Fruit fly (Drosophila melanogaster) whole organism, adult: ENCODE results near the gene CG42727.
A peak's percentile ranks its signal among the peaks of the same experiment; 100 is the strongest.

ENCODE experiments used
- CG11617 ChIP-seq: fragments of 200-800 bp; sonication (Bioruptor generic); optimal IDR thresholded peaks from 2 replicates; lab custom pipeline; 2017; ENCODE audit warnings: mild to moderate bottlenecking, missing biosample characterization, missing genetic modification reagents, missing genetic modification characterization
- CG12768 ChIP-seq: fragments of 200-800 bp; sonication (Bioruptor generic); optimal IDR thresholded peaks from 2 replicates; lab custom pipeline; 2017; ENCODE audit warnings: missing biosample characterization, missing genetic modification characterization, mild to moderate bottlenecking, moderate library complexity, missing genetic modification reagents
- CG14711 ChIP-seq: fragments of 200-800 bp; sonication (Bioruptor generic); optimal IDR thresholded peaks from 2 replicates; lab custom pipeline; 2018; ENCODE audit warnings: missing biosample characterization, mild to moderate bottlenecking, missing genetic modification characterization, moderate library complexity
- CG1620 ChIP-seq: fragments of 200-800 bp; sonication (Bioruptor generic); optimal IDR thresholded peaks from 2 replicates; lab custom pipeline; 2016; ENCODE audit warnings: missing biosample characterization, missing genetic modification characterization
- CG33017 ChIP-seq: fragments of 200-800 bp; sonication (Bioruptor generic); optimal IDR thresholded peaks from 2 replicates; lab custom pipeline; 2018; ENCODE audit warnings: missing biosample characterization, mild to moderate bottlenecking, missing genetic modification characterization, moderate library complexity
- CG5204 ChIP-seq: fragments of 200-800 bp; sonication (Bioruptor generic); optimal IDR thresholded peaks from 2 replicates; lab custom pipeline; 2016; ENCODE audit warnings: missing biosample characterization, missing genetic modification characterization
- CG7045 ChIP-seq: fragments of 200-800 bp; sonication (Bioruptor generic); optimal IDR thresholded peaks from 2 replicates; lab custom pipeline; 2017; ENCODE audit warnings: missing biosample characterization, mild to moderate bottlenecking, missing genetic modification characterization
- CG7101 ChIP-seq: fragments of 200-800 bp; sonication (Bioruptor generic); optimal IDR thresholded peaks from 2 replicates; lab custom pipeline; 2018; ENCODE audit warnings: missing biosample characterization, mild to moderate bottlenecking, missing genetic modification characterization, moderate library complexity
- Clk ChIP-seq: fragments of 200-800 bp; sonication (Bioruptor generic); optimal IDR thresholded peaks from 2 replicates; lab custom pipeline; 2017; ENCODE audit warnings: missing biosample characterization, missing genetic modification characterization
- Crg-1 ChIP-seq: fragments of 200-800 bp; sonication (Bioruptor generic); optimal IDR thresholded peaks from 2 replicates; lab custom pipeline; 2016; ENCODE audit warnings: missing biosample characterization, missing genetic modification characterization
- Hr96 ChIP-seq: fragments of 200-800 bp; sonication (Bioruptor generic); optimal IDR thresholded peaks from 2 replicates; lab custom pipeline; 2016; ENCODE audit warnings: missing biosample characterization, missing genetic modification characterization
- Mnt ChIP-seq: fragments of 200-800 bp; sonication (Bioruptor generic); optimal IDR thresholded peaks from 2 replicates; lab custom pipeline; 2016; ENCODE audit warnings: missing biosample characterization, mild to moderate bottlenecking, missing genetic modification characterization
- bab1 ChIP-seq: fragments of 200-800 bp; sonication (Bioruptor generic); optimal IDR thresholded peaks from 3 replicates; lab custom pipeline; 2019; ENCODE audit warnings: missing biosample characterization, mild to moderate bottlenecking, missing genetic modification characterization, moderate library complexity
- cic ChIP-seq: fragments of 200-800 bp; sonication (Bioruptor generic); optimal IDR thresholded peaks from 2 replicates; lab custom pipeline; 2017; ENCODE audit warnings: missing biosample characterization, mild to moderate bottlenecking, missing genetic modification characterization, moderate library complexity
- cnc ChIP-seq, 2 experiments: fragments of >200 bp; optimal IDR thresholded peaks; 2 replicates each; lab custom pipeline; 2017
- kay ChIP-seq: fragments of 200-800 bp; sonication (Bioruptor generic); peaks from one replicate; lab custom pipeline; 2016; ENCODE audit warnings: missing biosample characterization, missing genetic modification characterization, borderline replicate concordance
- ovo ChIP-seq: fragments of 200-800 bp; sonication (Bioruptor generic); optimal IDR thresholded peaks from 2 replicates; lab custom pipeline; 2016; ENCODE audit warnings: missing biosample characterization, missing genetic modification characterization
- pad ChIP-seq: fragments of 200-800 bp; sonication (Bioruptor generic); optimal IDR thresholded peaks from 3 replicates; lab custom pipeline; 2017; ENCODE audit warnings: missing biosample characterization, missing genetic modification characterization, mild to moderate bottlenecking, moderate library complexity, missing genetic modification reagents
- tj ChIP-seq: fragments of 200-800 bp; sonication (Bioruptor generic); optimal IDR thresholded peaks from 3 replicates; lab custom pipeline; 2017; ENCODE audit warnings: missing biosample characterization, mild to moderate bottlenecking, missing genetic modification characterization, moderate library complexity
- toe ChIP-seq: fragments of 200-800 bp; sonication (Bioruptor generic); optimal IDR thresholded peaks from 2 replicates; lab custom pipeline; 2016; ENCODE audit warnings: missing biosample characterization, missing genetic modification characterization

Gene CG42727

DNA sequence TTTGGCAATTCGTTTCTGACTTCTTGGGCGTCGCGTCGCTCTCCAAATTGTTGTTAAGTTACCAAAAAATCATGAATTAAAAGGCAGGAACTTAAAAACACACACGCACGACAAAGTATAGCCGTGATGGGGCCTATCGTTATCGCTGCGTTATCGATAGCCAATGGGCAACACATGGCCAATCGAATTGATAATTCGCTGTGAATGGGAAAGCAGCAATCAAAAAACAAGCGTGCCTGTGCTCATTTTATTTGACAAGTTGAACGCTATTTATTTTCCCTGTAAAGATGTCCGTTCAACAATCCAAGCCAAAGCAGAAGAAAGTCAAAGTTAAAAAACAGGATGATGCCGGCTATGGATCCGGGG lies 1.8 kb upstream of the CG42727 start, which contains the start of the genes Surf4 and CG31301:
Gene Surf4 (minus strand): TSS at position 159 of the 366 bp plus-strand sequence.
Gene CG31301 (plus strand): TSS at position 188 of the 366 bp plus-strand sequence.
- TF ChIP-seq CG1620 (GFP tag; lab: Kevin White, UChicago) (no peak), toe (GFP tag; lab: Kevin White, UChicago) (no peak), bab1 (GFP tag; lab: Kevin White, UChicago) (peak; percentile 41), CG7101 (tag; lab: Kevin White, UChicago) (no peak), Mnt (peak; percentile 84), cnc (optimal IDR thresholded peaks at IDR 0.05; lab: Kevin White, UChicago) (no peak), kay (no peak), CG14711 (tag; lab: Kevin White, UChicago) (no peak), ovo (GFP tag; lab: Kevin White, UChicago) (no peak), CG11617 (no peak), Crg-1 (GFP tag; lab: Kevin White, UChicago) (no peak)

DNA sequence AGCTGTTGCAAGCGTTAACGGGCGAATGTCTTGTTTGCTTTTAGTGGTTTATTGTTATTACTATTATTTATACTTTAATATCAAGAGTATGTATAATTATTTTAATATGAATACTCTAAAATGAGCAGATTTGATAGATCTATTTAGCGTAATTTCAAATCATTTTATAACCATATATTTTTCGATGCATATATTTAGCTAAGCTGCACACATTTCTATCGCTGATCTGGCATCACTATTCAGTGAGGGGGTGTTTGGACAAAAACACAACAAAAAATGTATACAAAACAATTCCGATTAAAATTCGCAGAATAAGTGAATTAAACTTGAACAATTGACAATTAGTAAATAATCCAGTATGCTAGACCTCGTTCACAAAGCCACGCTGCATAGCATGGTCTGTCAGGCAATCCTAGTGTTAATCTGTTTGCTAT lies 3.2 kb downstream of the CG42727 start, which contains the start of the genes Trs33 and Tmtc4:
Gene Trs33 (minus strand): TSS at position 3 of the 434 bp plus-strand sequence.
Gene Tmtc4 (plus strand): TSS at position 233 of the 434 bp plus-strand sequence.
- TF ChIP-seq pad (GFP tag; lab: Kevin White, UChicago) (peak; percentile 45), CG7101 (tag; lab: Kevin White, UChicago) (peak; percentile 72), CG33017 (tag; lab: Kevin White, UChicago) (peak; percentile 38), cnc (optimal IDR thresholded peaks at IDR 0.05; lab: Kevin White, UChicago) (no peak), CG11617 (peak; percentile 72), Crg-1 (GFP tag; lab: Kevin White, UChicago) (peak; percentile 0), kay (no peak), cic (GFP tag; lab: Kevin White, UChicago) (peak; percentile 27), Mnt (peak; percentile 28), tj (GFP tag; lab: Kevin White, UChicago) (peak; percentile 40), CG14711 (tag; lab: Kevin White, UChicago) (peak; percentile 69), CG1620 (GFP tag; lab: Kevin White, UChicago) (peak; percentile 31), bab1 (GFP tag; lab: Kevin White, UChicago) (peak; percentile 74), toe (GFP tag; lab: Kevin White, UChicago) (no peak), ovo (GFP tag; lab: Kevin White, UChicago) (no peak), Clk (GFP tag; lab: Kevin White, UChicago) (no peak), CG5204 (no peak), CG12768 (GFP tag; lab: Kevin White, UChicago) (peak; percentile 30)

dm6 chr3R:15354019-15354418 lies 6.2 kb downstream of the CG42727 start:
- TF ChIP-seq CG7045 (GFP tag; lab: Kevin White, UChicago) (no peak), Mnt (no peak), CG5204 (no peak), CG7101 (tag; lab: Kevin White, UChicago) (no peak), cnc (optimal IDR thresholded peaks at IDR 0.05; lab: Kevin White, UChicago) (no peak), bab1 (GFP tag; lab: Kevin White, UChicago) (no peak), toe (GFP tag; lab: Kevin White, UChicago) (no peak), CG1620 (GFP tag; lab: Kevin White, UChicago) (no peak), CG12768 (GFP tag; lab: Kevin White, UChicago) (no peak)

DNA sequence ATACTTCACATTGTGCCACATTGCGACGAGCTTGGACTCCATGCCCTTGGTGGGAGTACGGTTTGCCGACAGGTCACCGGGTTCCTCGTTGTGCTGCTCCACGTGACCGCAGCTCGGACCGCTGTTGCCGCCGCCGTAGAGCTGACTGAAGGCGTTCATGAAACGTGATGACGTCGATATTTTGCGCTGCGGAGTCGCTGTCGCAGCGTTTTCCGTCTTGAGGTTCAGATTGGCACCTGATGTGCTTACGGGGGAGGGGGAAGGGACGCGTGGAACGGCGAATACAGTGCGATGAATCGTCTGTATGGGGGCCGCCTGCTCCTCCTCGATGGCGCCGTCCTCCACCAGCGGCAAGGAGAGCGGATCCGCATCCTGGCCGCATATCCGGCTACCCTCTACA lies 8.3 kb downstream of the CG42727 start:
- TF ChIP-seq CG7045 (GFP tag; lab: Kevin White, UChicago) = no peak
- TF ChIP-seq Crg-1 (GFP tag; lab: Kevin White, UChicago) = no peak
- TF ChIP-seq Mnt = peak; percentile 10
- TF ChIP-seq tj (GFP tag; lab: Kevin White, UChicago) = peak; percentile 100
- no peak for TF ChIP-seq CG12768 (GFP tag; lab: Kevin White, UChicago)
- TF ChIP-seq bab1 (GFP tag; lab: Kevin White, UChicago) = no peak
- TF ChIP-seq Hr96 (GFP tag; lab: Kevin White, UChicago) = no peak

dm6 chr3R:15356645-15357431 lies 9.0 kb downstream of the CG42727 start, which contains the start of the genes Atg4b and Hibch:
Gene Atg4b (minus strand): TSS chr3R:15356924.
Gene Hibch (plus strand): TSS chr3R:15357229.
- no peak for TF ChIP-seq CG5204
- peak; percentile 63 for TF ChIP-seq Mnt
- TF ChIP-seq CG12768 (GFP tag; lab: Kevin White, UChicago) = peak; percentile 90
- peak; percentile 84 for TF ChIP-seq CG14711 (tag; lab: Kevin White, UChicago)
- peak; percentile 77 for TF ChIP-seq CG33017 (tag; lab: Kevin White, UChicago)
- TF ChIP-seq CG7045 (GFP tag; lab: Kevin White, UChicago) = peak; percentile 83
- TF ChIP-seq Crg-1 (GFP tag; lab: Kevin White, UChicago) = peak; percentile 79
- peak; percentile 88 for TF ChIP-seq CG7101 (tag; lab: Kevin White, UChicago)
- TF ChIP-seq cic (GFP tag; lab: Kevin White, UChicago) = peak; percentile 76
- peak; percentile 67 for TF ChIP-seq CG1620 (GFP tag; lab: Kevin White, UChicago)
- no peak for TF ChIP-seq kay
- peak; percentile 67 for TF ChIP-seq ovo (GFP tag; lab: Kevin White, UChicago)
- TF ChIP-seq toe (GFP tag; lab: Kevin White, UChicago) = no peak
- peak; percentile 86 for TF ChIP-seq CG11617
- no peak for TF ChIP-seq tj (GFP tag; lab: Kevin White, UChicago)
- no peak for TF ChIP-seq Hr96 (GFP tag; lab: Kevin White, UChicago)
- peak; percentile 79 for TF ChIP-seq Clk (GFP tag; lab: Kevin White, UChicago)
- peak; percentile 79 for TF ChIP-seq pad (GFP tag; lab: Kevin White, UChicago)
- no peak for TF ChIP-seq cnc (optimal IDR thresholded peaks at IDR 0.05; lab: Kevin White, UChicago)
- peak; percentile 88 for TF ChIP-seq bab1 (GFP tag; lab: Kevin White, UChicago)
